Fruit fly (Drosophila melanogaster) whole organism, adult: ENCODE results near the gene CG31952.
A peak's percentile ranks its signal among the peaks of the same experiment; 100 is the strongest.

Experiments
- CG11617 ChIP-seq: fragments of 200-800 bp; sonication (Bioruptor generic); optimal IDR thresholded peaks from 2 replicates; lab custom pipeline; 2017; ENCODE audit warnings: mild to moderate bottlenecking, missing biosample characterization, missing genetic modification reagents, missing genetic modification characterization
- CG14711 ChIP-seq: fragments of 200-800 bp; sonication (Bioruptor generic); optimal IDR thresholded peaks from 2 replicates; lab custom pipeline; 2018; ENCODE audit warnings: missing biosample characterization, mild to moderate bottlenecking, missing genetic modification characterization, moderate library complexity
- CG1620 ChIP-seq: fragments of 200-800 bp; sonication (Bioruptor generic); optimal IDR thresholded peaks from 2 replicates; lab custom pipeline; 2016; ENCODE audit warnings: missing biosample characterization, missing genetic modification characterization
- CG33017 ChIP-seq: fragments of 200-800 bp; sonication (Bioruptor generic); optimal IDR thresholded peaks from 2 replicates; lab custom pipeline; 2018; ENCODE audit warnings: missing biosample characterization, mild to moderate bottlenecking, missing genetic modification characterization, moderate library complexity
- CG5204 ChIP-seq: fragments of 200-800 bp; sonication (Bioruptor generic); optimal IDR thresholded peaks from 2 replicates; lab custom pipeline; 2016; ENCODE audit warnings: missing biosample characterization, missing genetic modification characterization
- CG7045 ChIP-seq: fragments of 200-800 bp; sonication (Bioruptor generic); optimal IDR thresholded peaks from 2 replicates; lab custom pipeline; 2017; ENCODE audit warnings: missing biosample characterization, mild to moderate bottlenecking, missing genetic modification characterization
- CG7101 ChIP-seq: fragments of 200-800 bp; sonication (Bioruptor generic); optimal IDR thresholded peaks from 2 replicates; lab custom pipeline; 2018; ENCODE audit warnings: missing biosample characterization, mild to moderate bottlenecking, missing genetic modification characterization, moderate library complexity
- Clk ChIP-seq: fragments of 200-800 bp; sonication (Bioruptor generic); optimal IDR thresholded peaks from 2 replicates; lab custom pipeline; 2017; ENCODE audit warnings: missing biosample characterization, missing genetic modification characterization
- Crg-1 ChIP-seq: fragments of 200-800 bp; sonication (Bioruptor generic); optimal IDR thresholded peaks from 2 replicates; lab custom pipeline; 2016; ENCODE audit warnings: missing biosample characterization, missing genetic modification characterization
- Hr96 ChIP-seq: fragments of 200-800 bp; sonication (Bioruptor generic); optimal IDR thresholded peaks from 2 replicates; lab custom pipeline; 2016; ENCODE audit warnings: missing biosample characterization, missing genetic modification characterization
- Mnt ChIP-seq: fragments of 200-800 bp; sonication (Bioruptor generic); optimal IDR thresholded peaks from 2 replicates; lab custom pipeline; 2016; ENCODE audit warnings: missing biosample characterization, mild to moderate bottlenecking, missing genetic modification characterization
- bab1 ChIP-seq: fragments of 200-800 bp; sonication (Bioruptor generic); optimal IDR thresholded peaks from 3 replicates; lab custom pipeline; 2019; ENCODE audit warnings: missing biosample characterization, mild to moderate bottlenecking, missing genetic modification characterization, moderate library complexity
- cic ChIP-seq: fragments of 200-800 bp; sonication (Bioruptor generic); optimal IDR thresholded peaks from 2 replicates; lab custom pipeline; 2017; ENCODE audit warnings: missing biosample characterization, mild to moderate bottlenecking, missing genetic modification characterization, moderate library complexity
- cnc ChIP-seq, 2 experiments: fragments of >200 bp; optimal IDR thresholded peaks; 2 replicates each; lab custom pipeline; 2017
- kay ChIP-seq: fragments of 200-800 bp; sonication (Bioruptor generic); peaks from one replicate; lab custom pipeline; 2016; ENCODE audit warnings: missing biosample characterization, missing genetic modification characterization, borderline replicate concordance
- ovo ChIP-seq: fragments of 200-800 bp; sonication (Bioruptor generic); optimal IDR thresholded peaks from 2 replicates; lab custom pipeline; 2016; ENCODE audit warnings: missing biosample characterization, missing genetic modification characterization
- pad ChIP-seq: fragments of 200-800 bp; sonication (Bioruptor generic); optimal IDR thresholded peaks from 3 replicates; lab custom pipeline; 2017; ENCODE audit warnings: missing biosample characterization, missing genetic modification characterization, mild to moderate bottlenecking, moderate library complexity, missing genetic modification reagents
- tj ChIP-seq: fragments of 200-800 bp; sonication (Bioruptor generic); optimal IDR thresholded peaks from 3 replicates; lab custom pipeline; 2017; ENCODE audit warnings: missing biosample characterization, mild to moderate bottlenecking, missing genetic modification characterization, moderate library complexity
- toe ChIP-seq: fragments of 200-800 bp; sonication (Bioruptor generic); optimal IDR thresholded peaks from 2 replicates; lab custom pipeline; 2016; ENCODE audit warnings: missing biosample characterization, missing genetic modification characterization

The CG31952 gene

dm6 chr2L:3465426-3465825 lies 48.9 kb downstream of the CG31952 start:
- TF ChIP-seq CG5204 (GFP tag; lab: Kevin White, UChicago) (no peak), CG11617 (GFP tag; lab: Kevin White, UChicago) (no peak), CG7101 (no peak), CG1620 (GFP tag; lab: Kevin White, UChicago) (no peak), CG14711 (tag; lab: Kevin White, UChicago) (no peak), Clk (no peak), ovo (no peak), toe (GFP tag; lab: Kevin White, UChicago) (no peak), CG33017 (no peak), cnc (optimal IDR thresholded peaks at IDR 0.05; lab: Kevin White, UChicago) (no peak), cic (no peak), Hr96 (GFP tag; lab: Kevin White, UChicago) (no peak), bab1 (GFP tag; lab: Kevin White, UChicago) (no peak), kay (GFP tag; lab: Kevin White, UChicago) (no peak), Mnt (GFP tag; lab: Kevin White, UChicago) (no peak)

dm6 chr2L:3465918-3466727 lies 49.6 kb downstream of the CG31952 start, which contains the start of the genes msl-2 and ND-PDSW:
TSS of gene msl-2 (minus strand) at chr2L:3466112.
TSS of gene ND-PDSW (plus strand) at chr2L:3466157.
- no peak for TF ChIP-seq CG33017
- no peak for TF ChIP-seq CG11617 (GFP tag; lab: Kevin White, UChicago)
- TF ChIP-seq tj (GFP tag; lab: Kevin White, UChicago) = peak; percentile 27
- TF ChIP-seq Crg-1 (GFP tag; lab: Kevin White, UChicago) = no peak
- TF ChIP-seq Mnt (GFP tag; lab: Kevin White, UChicago) = peak; percentile 32
- no peak for TF ChIP-seq Clk
- TF ChIP-seq CG7045 = no peak
- no peak for TF ChIP-seq ovo
- no peak for TF ChIP-seq CG1620 (GFP tag; lab: Kevin White, UChicago)
- TF ChIP-seq cic = no peak

dm6 chr2L:3466846-3467245 lies 50.4 kb downstream of the CG31952 start:
- TF ChIP-seq bab1 (GFP tag; lab: Kevin White, UChicago) = no peak
- TF ChIP-seq pad (GFP tag; lab: Kevin White, UChicago) = no peak
- no peak for TF ChIP-seq toe (GFP tag; lab: Kevin White, UChicago)
- TF ChIP-seq CG5204 (GFP tag; lab: Kevin White, UChicago) = no peak
- no peak for TF ChIP-seq CG14711 (tag; lab: Kevin White, UChicago)
- no peak for TF ChIP-seq CG7101
- TF ChIP-seq cnc (optimal IDR thresholded peaks at IDR 0.05; lab: Kevin White, UChicago) = no peak
- no peak for TF ChIP-seq Crg-1 (GFP tag; lab: Kevin White, UChicago)
- TF ChIP-seq Hr96 (GFP tag; lab: Kevin White, UChicago) = no peak
